Worm (Caenorhabditis elegans) whole organism, L2 larva: ENCODE data around the gene sri-47.

Experiments used
- ama-1 ChIP-seq: fragments of 150-350 bp; optimal IDR thresholded peaks from 2 replicates; lab custom pipeline; 2018; ENCODE audit warnings: inconsistent platforms
- elt-3 ChIP-seq: sonication (generic microtip); optimal IDR thresholded peaks from 2 replicates; lab custom pipeline; 2017; ENCODE audit warnings: missing biosample characterization, missing genetic modification characterization

DNA sequence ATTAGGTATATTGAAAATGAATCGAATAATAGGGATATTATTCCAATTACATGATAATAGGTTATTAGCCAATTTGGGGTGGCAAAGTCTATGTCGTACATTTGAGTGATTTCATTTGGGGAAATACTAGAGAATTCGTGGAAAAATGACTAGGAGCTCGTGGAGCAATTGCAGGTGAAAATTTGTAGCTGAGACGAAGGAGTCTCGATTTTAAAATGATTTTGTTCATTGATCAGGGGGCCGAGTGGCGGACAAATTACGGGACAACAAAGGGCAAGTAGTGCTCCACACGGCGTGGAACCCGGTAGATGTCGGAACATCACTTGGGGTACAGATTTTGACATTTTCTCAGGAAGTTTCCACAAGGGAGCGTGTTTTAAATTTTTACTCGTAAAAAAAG lies 41.7 kb downstream of the sri-47 start, which contains the start of gene sri-62:
- no peak for TF ChIP-seq elt-3 (tag; lab: Kevin White, UChicago)
- TF ChIP-seq ama-1 (lab: Kevin White, UChicago): no peak
